Worm (Caenorhabditis elegans): ENCODE data around the gene T05C12.8.

The T05C12.8 gene

DNA sequence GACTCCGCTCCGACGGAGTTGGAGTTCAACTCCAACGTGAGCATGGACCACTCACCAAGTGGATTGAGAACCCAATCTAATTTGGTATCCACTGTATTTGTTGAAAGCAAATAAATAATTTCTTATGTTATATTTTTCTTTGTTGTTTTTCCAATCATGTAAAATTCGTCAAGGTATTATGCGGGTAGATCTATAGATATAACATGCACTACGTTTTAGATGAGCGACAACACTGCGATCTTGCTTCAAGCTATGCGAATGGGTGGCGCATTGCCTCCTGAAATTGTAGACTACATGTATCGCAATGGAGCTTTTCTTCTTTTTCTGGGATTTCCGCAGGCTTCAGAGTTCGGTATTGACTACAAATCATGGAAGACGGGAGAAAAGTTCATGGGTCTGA lies 45.8 kb downstream of the T05C12.8 start, which contains the start of gene F10B5.2:
Gene F10B5.2, plus strand, starts transcription at position 220 of the 400 bp plus-strand sequence.
- TF ChIP-seq gmeb-2 (tag; optimal IDR thresholded peaks at IDR 0.05) = no peak
- TF ChIP-seq hlh-30 (tag; optimal IDR thresholded peaks at IDR 0.05; ENCODE audit: insufficient read depth) = no peak
- TF ChIP-seq unc-55 (GFP tag; optimal IDR thresholded peaks at IDR 0.05) = no peak
- no peak for TF ChIP-seq nhr-232 (tag; optimal IDR thresholded peaks at IDR 0.05)
- no peak for TF ChIP-seq tbx-7 (tag; optimal IDR thresholded peaks at IDR 0.05)
- TF ChIP-seq zip-5 (tag; optimal IDR thresholded peaks at IDR 0.05) = no peak
- no peak for TF ChIP-seq ceh-30 (tag; optimal IDR thresholded peaks at IDR 0.05)
- no peak for TF ChIP-seq ceh-6 (GFP tag; optimal IDR thresholded peaks at IDR 0.05)
- TF ChIP-seq elt-2 (tag; optimal IDR thresholded peaks at IDR 0.05) = no peak
- no peak for TF ChIP-seq unc-3 (GFP tag; conservative IDR thresholded peaks at IDR 0.05)
- no peak for TF ChIP-seq unc-3 (tag; optimal IDR thresholded peaks at IDR 0.05)
- no peak for TF ChIP-seq unc-42 (tag; optimal IDR thresholded peaks at IDR 0.05)

ce11 chrII:8143278-8143931 lies 47.0 kb downstream of the T05C12.8 start, which contains the start of the genes ints-11 and rpl-10:
Gene ints-11 (minus strand): TSS chrII:8143478.
Gene rpl-10 (plus strand): TSS chrII:8143881.
- peak; percentile 51 for TF ChIP-seq nfya-1 (tag; optimal IDR thresholded peaks at IDR 0.05)
- TF ChIP-seq dve-1 (tag; optimal IDR thresholded peaks at IDR 0.05) = peak; percentile 4
- no peak for TF ChIP-seq sdc-2 (tag; optimal IDR thresholded peaks at IDR 0.05)

DNA sequence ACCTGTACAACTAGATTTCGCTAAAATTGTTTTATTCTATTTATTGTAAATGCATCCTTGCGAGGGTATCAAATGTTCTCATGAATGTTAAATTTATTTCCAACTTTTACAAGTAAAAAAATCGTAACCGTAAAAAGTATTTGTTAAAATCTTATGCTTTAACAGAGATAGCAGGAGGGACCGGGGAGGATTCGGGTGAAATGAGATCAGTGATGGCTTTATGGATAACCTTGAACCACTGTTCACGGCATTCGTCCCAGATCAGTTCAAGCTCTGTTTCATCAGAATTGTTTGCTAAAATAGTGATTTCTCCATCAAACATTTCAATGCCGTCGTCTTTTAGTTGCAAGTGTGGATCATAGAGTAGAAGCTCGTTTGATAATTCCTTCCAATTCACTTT lies 49.2 kb downstream of the T05C12.8 start:
- TF ChIP-seq ceh-22 (tag; optimal IDR thresholded peaks at IDR 0.05) (no peak), Y22D7AL.16 (tag; optimal IDR thresholded peaks at IDR 0.05) (no peak), unc-3 (GFP tag; conservative IDR thresholded peaks at IDR 0.05) (no peak), unc-3 (tag; optimal IDR thresholded peaks at IDR 0.05) (no peak), pros-1 (tag; optimal IDR thresholded peaks at IDR 0.05) (no peak), pag-3 (tag; optimal IDR thresholded peaks at IDR 0.05; ENCODE audit: borderline replicate concordance) (no peak), npax-4 (tag; optimal IDR thresholded peaks at IDR 0.05) (no peak), ref-2 (tag; optimal IDR thresholded peaks at IDR 0.05) (no peak), K02D7.2 (tag; optimal IDR thresholded peaks at IDR 0.05) (no peak), pha-2 (tag; optimal IDR thresholded peaks at IDR 0.05) (no peak), nhr-11 (tag; optimal IDR thresholded peaks at IDR 0.05) (no peak), dve-1 (tag; optimal IDR thresholded peaks at IDR 0.05) (no peak), fax-1 (tag; optimal IDR thresholded peaks at IDR 0.05) (no peak)

ce11 chrII:8138015-8138546 lies 52.3 kb downstream of the T05C12.8 start, which contains the start of gene cdc-48.2:
Gene cdc-48.2 (plus strand): TSS chrII:8138496.
- no peak for TF ChIP-seq zip-5 (tag; optimal IDR thresholded peaks at IDR 0.05)
- no peak for TF ChIP-seq elt-4 (tag; optimal IDR thresholded peaks at IDR 0.05)
